Fruit fly (Drosophila melanogaster): ENCODE data around the gene CG10357.

The CG10357 gene

dm6 chr3L:3638587-3639312 is 23.6 kb downstream of the CG10357 start (continued):
- peak; percentile 74; the same call in 1 of the 2 replicates for TF ChIP-seq sens-2 (GFP tag; IDR thresholded peaks at IDR 0.05)
- no peak for TF ChIP-seq gsb (GFP tag; IDR thresholded peaks at IDR 0.05)
- TF ChIP-seq CG13296 (GFP tag; optimal IDR thresholded peaks at IDR 0.05) = peak; percentile 8
- peak; percentile 45 to 70 for TF ChIP-seq Hr51 (GFP tag; optimal IDR thresholded peaks at IDR 0.05)
- TF ChIP-seq stc (GFP tag; IDR thresholded peaks at IDR 0.05) = peak; percentile 68
- no peak for TF ChIP-seq lab (GFP tag; optimal IDR thresholded peaks at IDR 0.05)
- TF ChIP-seq CG32767 (GFP tag; IDR thresholded peaks at IDR 0.05) = peak; percentile 55
- TF ChIP-seq sug (tag; optimal IDR thresholded peaks at IDR 0.05) = no peak
- TF ChIP-seq BtbVII (GFP tag; optimal IDR thresholded peaks at IDR 0.05) = no peak
- TF ChIP-seq CG6791 (GFP tag; IDR thresholded peaks at IDR 0.05; ENCODE audit: partially characterized antibody) = no peak
- no peak for TF ChIP-seq CG7987 (GFP tag; optimal IDR thresholded peaks at IDR 0.05)
- TF ChIP-seq Atf-2 (GFP tag; optimal IDR thresholded peaks at IDR 0.05) = peak; percentile 53
- TF ChIP-seq corto (GFP tag; optimal IDR thresholded peaks at IDR 0.05) = no peak
- no peak for TF ChIP-seq Dfd (GFP tag; optimal IDR thresholded peaks at IDR 0.05)
- TF ChIP-seq disco-r (GFP tag; optimal IDR thresholded peaks at IDR 0.05) = peak; percentile 44
- TF ChIP-seq CG4404 (GFP tag; IDR thresholded peaks at IDR 0.05) = peak; percentile 60; the same call in 1 of the 2 replicates
- no peak; the same call in 1 of the 2 replicates for TF ChIP-seq Gsc (GFP tag; IDR thresholded peaks at IDR 0.05)
- peak; percentile 9 for TF ChIP-seq kah (GFP tag; optimal IDR thresholded peaks at IDR 0.05)
- TF ChIP-seq peb (GFP tag; IDR thresholded peaks at IDR 0.05) = peak; percentile 61
- peak; percentile 41 for TF ChIP-seq fd102C (GFP tag; optimal IDR thresholded peaks at IDR 0.05)
- no peak for TF ChIP-seq cwo (GFP tag; optimal IDR thresholded peaks at IDR 0.05)
- TF ChIP-seq vvl (GFP tag; IDR thresholded peaks at IDR 0.05) = peak; percentile 93
- peak; percentile 46 for TF ChIP-seq CG11398 (GFP tag; optimal IDR thresholded peaks at IDR 0.05)
- peak; percentile 51 for TF ChIP-seq mam (GFP tag; optimal IDR thresholded peaks at IDR 0.05)
- TF ChIP-seq Xbp1 (GFP tag; optimal IDR thresholded peaks at IDR 0.05) = peak; percentile 79
- no peak for TF ChIP-seq Hand (GFP tag; optimal IDR thresholded peaks at IDR 0.05)
- TF ChIP-seq Lpt (GFP tag; optimal IDR thresholded peaks at IDR 0.05) = no peak
- peak; percentile 72; the same call in 2 of the 3 replicates for TF ChIP-seq gce (GFP tag; IDR thresholded peaks at IDR 0.05)
- peak; percentile 5 for TF ChIP-seq MTF-1 (GFP tag; optimal IDR thresholded peaks at IDR 0.05; ENCODE audit: borderline replicate concordance)
- no peak for TF ChIP-seq her (GFP tag; optimal IDR thresholded peaks at IDR 0.05)
- TF ChIP-seq CG42726 (GFP tag; IDR thresholded peaks at IDR 0.05; ENCODE audit: partially characterized antibody) = no peak
- no peak for TF ChIP-seq da (GFP tag; optimal IDR thresholded peaks at IDR 0.05)
- no peak for TF ChIP-seq ham (GFP tag; IDR thresholded peaks at IDR 0.05)
- TF ChIP-seq jumu (GFP tag; optimal IDR thresholded peaks at IDR 0.05) = peak; percentile 39
- TF ChIP-seq Opbp (GFP tag; IDR thresholded peaks at IDR 0.05; ENCODE audit: partially characterized antibody) = no peak
- peak; percentile 62 for TF ChIP-seq kni (GFP tag; optimal IDR thresholded peaks at IDR 0.05)
- TF ChIP-seq CTCF (GFP tag; optimal IDR thresholded peaks at IDR 0.05) = no peak
- TF ChIP-seq unc-4 (GFP tag; IDR thresholded peaks at IDR 0.05; ENCODE audit: partially characterized antibody) = no peak
- TF ChIP-seq insv (GFP tag; optimal IDR thresholded peaks at IDR 0.05) = no peak
- TF ChIP-seq CG12104 (GFP tag; optimal IDR thresholded peaks at IDR 0.05) = peak; percentile 47
- TF ChIP-seq abd-A (tag; optimal IDR thresholded peaks at IDR 0.05) = peak; percentile 10
- TF ChIP-seq mirr (GFP tag; optimal IDR thresholded peaks at IDR 0.05) = no peak
- TF ChIP-seq CG32772 (GFP tag; IDR thresholded peaks at IDR 0.05) = peak; percentile 79
- peak; percentile 48 for TF ChIP-seq CG1647 (GFP tag; optimal IDR thresholded peaks at IDR 0.05)
- TF ChIP-seq Rfx (GFP tag; IDR thresholded peaks at IDR 0.05) = no peak
- TF ChIP-seq CG8281 (tag; optimal IDR thresholded peaks at IDR 0.05) = peak; percentile 65
- no peak for TF ChIP-seq hb (GFP tag; IDR thresholded peaks at IDR 0.05; ENCODE audit: partially characterized antibody)
- TF ChIP-seq pb (GFP tag; optimal IDR thresholded peaks at IDR 0.05) = peak; percentile 0
- peak; percentile 85 for TF ChIP-seq ara (GFP tag; IDR thresholded peaks at IDR 0.05)
- peak; percentile 81 for TF ChIP-seq Chrac-16 (GFP tag; optimal IDR thresholded peaks at IDR 0.05)

Measured in whole organism, embryonic.